Fruit fly (Drosophila melanogaster) whole organism, embryonic: ENCODE data around the gene Taf8.

Experiments used
- CG17328 ChIP-seq: fragments of 200-800 bp; sonication (Bioruptor generic); IDR thresholded peaks from 2 replicates; pipeline ENCODE4 v1.3.6; 2022; ENCODE audit warnings: missing biosample characterization, missing genetic modification characterization
- CG5953 ChIP-seq: fragments of 200-800 bp; sonication (Bioruptor generic); IDR thresholded peaks from 2 replicates; pipeline ENCODE4 v1.3.6; 2022; ENCODE audit warnings: missing biosample characterization, missing genetic modification characterization
- CG8478 ChIP-seq: fragments of >200 bp; optimal IDR thresholded peaks from 2 replicates; lab custom pipeline; 2018
- Dip2 ChIP-seq: fragments of 200-800 bp; sonication (Bioruptor generic); IDR thresholded peaks from 2 replicates; pipeline ENCODE4 v1.3.6; 2022; ENCODE audit warnings: missing biosample characterization, missing genetic modification characterization
- run ChIP-seq: fragments of 200-800 bp; sonication (Bioruptor generic); optimal IDR thresholded peaks from 3 replicates; lab custom pipeline; 2018; ENCODE audit warnings: missing biosample characterization, mild to moderate bottlenecking, missing genetic modification characterization

DNA sequence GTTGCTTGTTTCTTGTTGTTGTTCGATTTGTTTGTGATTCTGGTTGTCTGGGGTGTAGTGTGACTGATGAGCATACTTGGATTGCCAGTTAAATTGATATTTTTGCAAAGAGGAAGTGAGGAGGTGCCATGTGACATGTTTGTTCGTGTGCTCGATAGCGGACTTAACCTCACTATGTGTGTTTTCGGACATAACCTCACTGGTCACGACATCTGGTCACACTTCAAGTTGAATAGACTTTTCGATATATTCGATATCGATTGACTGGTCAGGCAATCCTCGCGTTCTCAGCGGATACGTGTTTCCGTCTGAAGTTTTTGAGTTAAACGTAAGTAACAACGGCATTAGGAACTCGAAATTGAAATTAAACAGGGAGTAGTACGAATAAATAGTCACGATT lies 6.9 kb downstream of the Taf8 start:
- TF ChIP-seq run (no peak), CG8478 (lab: Kevin White, UChicago) (no peak), CG5953 (GFP tag; lab: Robert Waterston, UW) (no peak), CG17328 (GFP tag; lab: Robert Waterston, UW) (no peak), Dip2 (no peak)
